Worm (Caenorhabditis elegans) whole organism, young adult: Measurements from ENCODE around the gene acr-2.

Experiments
- B0019.2 ChIP-seq: fragments of 200-800 bp; sonication (Bioruptor generic); conservative IDR thresholded peaks from 2 replicates; pipeline ENCODE4 v1.3.6; 2022; ENCODE audit warnings: missing genetic modification reagents, missing genetic modification characterization, missing compliant biosample characterization
- B0261.1 ChIP-seq: sonication (generic microtip); optimal IDR thresholded peaks from 2 replicates; lab custom pipeline; 2016; ENCODE audit warnings: mild to moderate bottlenecking, missing genetic modification characterization, moderate library complexity, missing compliant biosample characterization
- D2030.7 ChIP-seq: fragments of 200-800 bp; sonication (Bioruptor generic); IDR thresholded peaks from 2 replicates; pipeline ENCODE4 v1.3.6; 2022; ENCODE audit warnings: missing genetic modification reagents, missing genetic modification characterization, missing compliant biosample characterization
- F23B12.7 ChIP-seq: sonication (generic microtip); optimal IDR thresholded peaks from 2 replicates; lab custom pipeline; 2017; ENCODE audit warnings: missing genetic modification characterization, mild to moderate bottlenecking, missing compliant biosample characterization, antibody characterized with exemption, moderate library complexity; ENCODE audit not compliant: insufficient read depth
- F37B4.10 ChIP-seq: fragments of 200-800 bp; sonication (Bioruptor generic); IDR thresholded peaks from 2 replicates; pipeline ENCODE4 v1.3.6; 2022; ENCODE audit warnings: missing genetic modification characterization, missing compliant biosample characterization
- F39B2.1 ChIP-seq: fragments of 200-800 bp; sonication (Bioruptor generic); IDR thresholded peaks from 2 replicates; pipeline ENCODE4 v1.3.6; 2022; ENCODE audit warnings: missing genetic modification reagents, missing genetic modification characterization, missing compliant biosample characterization
- K11D2.4 ChIP-seq: fragments of 200-800 bp; sonication (Bioruptor generic); IDR thresholded peaks from 2 replicates; pipeline ENCODE4 v1.3.6; 2022; ENCODE audit warnings: missing genetic modification reagents, missing genetic modification characterization, missing compliant biosample characterization
- K12H6.12 ChIP-seq: fragments of 200-800 bp; sonication (Bioruptor generic); optimal IDR thresholded peaks from 2 replicates; lab custom pipeline; 2018; ENCODE audit warnings: mild to moderate bottlenecking, missing genetic modification characterization, missing compliant biosample characterization
- Y53F4B.3 ChIP-seq: fragments of 200-800 bp; sonication (Bioruptor generic); IDR thresholded peaks from 2 replicates; pipeline ENCODE4 v1.3.6; 2022; ENCODE audit warnings: missing genetic modification reagents, missing genetic modification characterization, missing compliant biosample characterization
- ZK185.1 ChIP-seq: sonication (generic microtip); optimal IDR thresholded peaks from 2 replicates; lab custom pipeline; 2016; ENCODE audit warnings: mild to moderate bottlenecking, missing genetic modification characterization, missing compliant biosample characterization; ENCODE audit not compliant: poor library complexity, severe bottlenecking
- attf-5 ChIP-seq: fragments of 200-800 bp; sonication (Bioruptor generic); optimal IDR thresholded peaks from 2 replicates; lab custom pipeline; 2018; ENCODE audit warnings: mild to moderate bottlenecking, missing genetic modification characterization, missing compliant biosample characterization
- cebp-2 ChIP-seq: fragments of 200-800 bp; sonication (Bioruptor generic); IDR thresholded peaks from 2 replicates; pipeline ENCODE4 v1.3.6; 2022; ENCODE audit warnings: missing genetic modification characterization, missing compliant biosample characterization
- chd-7 ChIP-seq: sonication (generic microtip); optimal IDR thresholded peaks from 2 replicates; lab custom pipeline; 2016; ENCODE audit warnings: mild to moderate bottlenecking, missing genetic modification characterization, moderate library complexity, missing compliant biosample characterization
- dpff-1 ChIP-seq: sonication (generic microtip); optimal IDR thresholded peaks from 2 replicates; lab custom pipeline; 2017; ENCODE audit warnings: mild to moderate bottlenecking, missing genetic modification characterization, missing compliant biosample characterization
- egrh-3 ChIP-seq: fragments of 200-800 bp; sonication (Bioruptor generic); IDR thresholded peaks from 2 replicates; pipeline ENCODE4 v1.3.6; 2022; ENCODE audit warnings: missing genetic modification reagents, missing genetic modification characterization, missing compliant biosample characterization
- gei-17 ChIP-seq: fragments of 200-800 bp; sonication (Bioruptor generic); optimal IDR thresholded peaks from 2 replicates; lab custom pipeline; 2018; ENCODE audit warnings: mild to moderate bottlenecking, missing genetic modification characterization, missing compliant biosample characterization
- him-1 ChIP-seq: sonication (generic microtip); optimal IDR thresholded peaks from 2 replicates; lab custom pipeline; 2016; ENCODE audit warnings: missing genotype, missing genetic modification reagents, missing genetic modification characterization, missing compliant biosample characterization
- hlh-12 ChIP-seq: sonication (generic microtip); optimal IDR thresholded peaks from 2 replicates; lab custom pipeline; 2016; ENCODE audit warnings: missing genetic modification characterization, missing compliant biosample characterization
- hmg-1.2 ChIP-seq: fragments of 200-800 bp; sonication (Bioruptor generic); IDR thresholded peaks from 2 replicates; pipeline ENCODE4 v1.3.6; 2022; ENCODE audit warnings: missing genetic modification reagents, missing genetic modification characterization, missing compliant biosample characterization
- hmg-20 ChIP-seq: fragments of 200-800 bp; sonication (Bioruptor generic); IDR thresholded peaks from 2 replicates; pipeline ENCODE4 v1.3.6; 2022; ENCODE audit warnings: missing genetic modification reagents, missing genetic modification characterization, missing compliant biosample characterization
- let-607 ChIP-seq, 2 experiments: fragments of 200-800 bp in 1 of 2; sonication (Bioruptor generic) in 1 of 2; sonication (generic microtip) in 1 of 2; optimal IDR thresholded peaks; 2 replicates each; lab custom pipeline; 2016 to 2018; ENCODE audit warnings: mild to moderate bottlenecking in 2 of 2, missing compliant biosample characterization in 2 of 2, missing genetic modification characterization in 2 of 2, moderate library complexity in 2 of 2, missing genotype in 1 of 2
- lin-26 ChIP-seq: fragments of 200-800 bp; sonication (Bioruptor generic); IDR thresholded peaks from 2 replicates; pipeline ENCODE4 v1.3.6; 2022; ENCODE audit warnings: missing genetic modification reagents, missing genetic modification characterization, missing compliant biosample characterization
- lin-35 ChIP-seq, 3 experiments: fragments of 150-350 bp in 2 of 3; sonication (generic microtip) in 1 of 3; optimal IDR thresholded peaks; 2 replicates each; lab custom pipeline; 2014 to 2018; ENCODE audit warnings: missing biosample characterization in 3 of 3, missing genetic modification characterization in 3 of 3, missing genetic modification reagents in 3 of 3
- lin-40 ChIP-seq: sonication (generic microtip); optimal IDR thresholded peaks from 2 replicates; lab custom pipeline; 2016; ENCODE audit warnings: missing genetic modification characterization, mild to moderate bottlenecking, missing compliant biosample characterization, missing genotype, missing genetic modification reagents
- mcd-1 ChIP-seq: fragments of 200-800 bp; sonication (Bioruptor generic); IDR thresholded peaks from 2 replicates; pipeline ENCODE4 v1.3.6; 2022; ENCODE audit warnings: missing genetic modification reagents, missing genetic modification characterization, missing compliant biosample characterization
- mes-4 ChIP-seq: sonication (generic microtip); optimal IDR thresholded peaks from 2 replicates; lab custom pipeline; 2016; ENCODE audit warnings: missing genotype, missing genetic modification characterization, missing compliant biosample characterization
- nfya-1 ChIP-seq: sonication (generic microtip); optimal IDR thresholded peaks from 2 replicates; lab custom pipeline; 2017; ENCODE audit warnings: antibody characterized with exemption, missing compliant biosample characterization, missing genetic modification characterization, borderline replicate concordance; ENCODE audit not compliant: insufficient read depth
- nfyb-1 ChIP-seq: fragments of 200-800 bp; sonication (Bioruptor generic); IDR thresholded peaks from 2 replicates; pipeline ENCODE4 v1.3.6; 2022; ENCODE audit warnings: missing genetic modification reagents, missing genetic modification characterization, missing compliant biosample characterization
- nhr-179 ChIP-seq: sonication (generic microtip); optimal IDR thresholded peaks from 2 replicates; lab custom pipeline; 2016; ENCODE audit warnings: mild to moderate bottlenecking, missing genetic modification characterization, missing compliant biosample characterization
- nhr-90 ChIP-seq: sonication (generic microtip); optimal IDR thresholded peaks from 2 replicates; lab custom pipeline; 2016; ENCODE audit warnings: missing genotype, mild to moderate bottlenecking, missing genetic modification characterization, missing compliant biosample characterization
- pha-4 ChIP-seq: fragments of 150-350 bp; sonication (generic microtip); optimal IDR thresholded peaks from 2 replicates; lab custom pipeline; 2014; ENCODE audit warnings: missing biosample characterization, missing genetic modification reagents, missing genetic modification characterization
- rec-8 ChIP-seq, 2 experiments: sonication (generic microtip); optimal IDR thresholded peaks; 2 replicates each; lab custom pipeline; 2016; ENCODE audit warnings: mild to moderate bottlenecking in 2 of 2, missing genetic modification characterization in 2 of 2, missing genetic modification reagents in 2 of 2, missing genotype in 2 of 2, missing biosample characterization in 1 of 2, missing compliant biosample characterization in 1 of 2, moderate library complexity in 1 of 2
- repo-1 ChIP-seq: sonication (generic microtip); optimal IDR thresholded peaks from 2 replicates; lab custom pipeline; 2017; ENCODE audit warnings: mild to moderate bottlenecking, missing genetic modification characterization, missing compliant biosample characterization
- snpc-1.3 ChIP-seq: sonication (generic microtip); optimal IDR thresholded peaks from 2 replicates; lab custom pipeline; 2017; ENCODE audit warnings: missing genetic modification characterization, mild to moderate bottlenecking, missing compliant biosample characterization, antibody characterized with exemption, moderate library complexity, missing genotype, missing genetic modification reagents; ENCODE audit not compliant: insufficient read depth
- somi-1 ChIP-seq: fragments of 200-800 bp; sonication (Bioruptor generic); optimal IDR thresholded peaks from 2 replicates; lab custom pipeline; 2018; ENCODE audit warnings: mild to moderate bottlenecking, missing genetic modification characterization, missing compliant biosample characterization
- sptf-2 ChIP-seq: fragments of 200-800 bp; sonication (Bioruptor generic); optimal IDR thresholded peaks from 2 replicates; lab custom pipeline; 2018; ENCODE audit warnings: mild to moderate bottlenecking, missing genetic modification characterization, missing compliant biosample characterization
- tlf-1 ChIP-seq: fragments of 200-800 bp; sonication (Bioruptor generic); optimal IDR thresholded peaks from 2 replicates; lab custom pipeline; 2018; ENCODE audit warnings: mild to moderate bottlenecking, missing genetic modification characterization, missing compliant biosample characterization
- unc-62 ChIP-seq: fragments of 150-350 bp; optimal IDR thresholded peaks from 2 replicates; lab custom pipeline; 2014; ENCODE audit warnings: missing biosample characterization, missing genetic modification reagents, missing genetic modification characterization
- xnd-1 ChIP-seq: sonication (generic microtip); optimal IDR thresholded peaks from 2 replicates; lab custom pipeline; 2016; ENCODE audit warnings: missing genotype, missing genetic modification reagents, missing genetic modification characterization, missing compliant biosample characterization
- zfh-2 ChIP-seq: fragments of 200-800 bp; sonication (Bioruptor generic); conservative IDR thresholded peaks from 2 replicates; pipeline ENCODE4 v1.3.6; 2022; ENCODE audit warnings: missing genetic modification reagents, missing genetic modification characterization, missing compliant biosample characterization
- ztf-22 ChIP-seq: fragments of 200-800 bp; sonication (Bioruptor generic); optimal IDR thresholded peaks from 2 replicates; lab custom pipeline; 2018; ENCODE audit warnings: mild to moderate bottlenecking, missing genetic modification characterization, moderate library complexity, missing compliant biosample characterization
- ztf-25 ChIP-seq: fragments of 200-800 bp; sonication (Bioruptor generic); IDR thresholded peaks from 2 replicates; pipeline ENCODE4 v1.3.6; 2022; ENCODE audit warnings: missing genetic modification reagents, missing genetic modification characterization, missing compliant biosample characterization
- ztf-26 ChIP-seq: sonication (generic microtip); optimal IDR thresholded peaks from 2 replicates; lab custom pipeline; 2017; ENCODE audit warnings: missing genetic modification characterization, missing compliant biosample characterization
- ztf-28 ChIP-seq: fragments of 200-800 bp; sonication (Bioruptor generic); IDR thresholded peaks from 2 replicates; pipeline ENCODE4 v1.3.6; 2022; ENCODE audit warnings: missing genetic modification reagents, missing genetic modification characterization, missing compliant biosample characterization
- ztf-6 ChIP-seq: fragments of 200-800 bp; sonication (Bioruptor generic); IDR thresholded peaks from 2 replicates; pipeline ENCODE4 v1.3.6; 2022; ENCODE audit warnings: missing genetic modification reagents, missing genetic modification characterization, missing compliant biosample characterization

acr-2 gene

ce11 chrX:6747906-6748356, 45.6 kb downstream of the acr-2 start (continued):
- 0 out of 2 replicates have a peak, but pooled peaks have one; percentile 13 for TF ChIP-seq lin-26
- peak; percentile 77 for TF ChIP-seq unc-62 (GFP tag; lab: Kevin White, UChicago)
- TF ChIP-seq pha-4 (tag; lab: Kevin White, UChicago), result peak; percentile 17
- peak; percentile 7 for TF ChIP-seq ztf-26
- 0 out of 2 replicates have a peak, but pooled peaks have one; percentile 16 for TF ChIP-seq K11D2.4
- no peak for TF ChIP-seq him-1 (tag; lab: Kevin White, UChicago)
- TF ChIP-seq K12H6.12 (tag; lab: Kevin White, UChicago), result peak; percentile 3
- peak; percentile 61 for TF ChIP-seq lin-40
- TF ChIP-seq let-607 (tag; optimal IDR thresholded peaks at IDR 0.05; lab: Kevin White, UChicago), result peak; percentile 73 to 75
- peak; percentile 28 for TF ChIP-seq tlf-1
- TF ChIP-seq chd-7, result peak; percentile 56
- peak; percentile 38 for TF ChIP-seq nhr-90 (tag; lab: Kevin White, UChicago)
- TF ChIP-seq xnd-1 (tag; lab: Kevin White, UChicago), result no peak
- peak; percentile 42 for TF ChIP-seq ZK185.1 (tag; lab: Kevin White, UChicago)
- peak; percentile 68 for TF ChIP-seq zfh-2
- no peak for TF ChIP-seq mes-4
- peak; percentile 52 for TF ChIP-seq attf-5
- TF ChIP-seq sptf-2 (GFP tag; lab: Kevin White, UChicago), result no peak
- TF ChIP-seq ztf-22 (GFP tag; lab: Kevin White, UChicago), result peak; percentile 48
- TF ChIP-seq gei-17 (GFP tag; lab: Kevin White, UChicago), result no peak
- TF ChIP-seq somi-1, result no peak

DNA sequence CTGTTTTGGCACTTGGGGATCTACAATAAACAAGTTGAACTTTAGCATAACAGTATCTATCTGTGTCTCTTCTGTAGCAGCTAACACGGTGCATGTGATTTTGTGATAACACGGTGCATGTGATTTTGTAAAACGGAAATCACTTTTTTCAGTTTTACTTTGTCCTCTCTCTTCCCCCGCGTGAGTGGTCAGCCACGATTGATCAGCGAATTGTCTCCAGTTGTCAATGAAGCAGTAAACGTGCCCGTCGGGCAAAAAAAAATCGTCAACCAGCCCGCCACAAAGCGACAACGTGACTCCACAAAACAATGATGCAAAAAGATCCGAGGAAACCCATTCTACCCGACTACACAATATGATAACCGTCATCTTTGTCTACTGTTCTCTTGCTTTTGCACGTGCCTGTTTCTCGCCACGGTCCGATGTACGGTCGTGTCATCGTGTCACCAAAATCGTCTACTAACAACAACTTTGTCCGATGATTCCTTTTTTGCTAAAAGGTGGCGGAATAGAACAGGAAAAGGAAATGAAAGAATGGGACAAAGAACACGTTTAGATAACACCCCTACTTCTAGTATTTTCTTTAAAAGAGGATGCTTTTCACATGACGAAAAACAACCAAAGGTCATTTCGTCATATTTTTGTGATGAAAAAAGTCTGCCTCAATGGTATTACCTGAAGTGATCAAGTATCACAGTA, 46.9 kb downstream of the acr-2 start:
- TF ChIP-seq F37B4.10, result no peak
- no peak for TF ChIP-seq B0261.1 (tag; lab: Kevin White, UChicago)
- TF ChIP-seq B0019.2, result no peak
- TF ChIP-seq D2030.7, result no peak
- TF ChIP-seq sptf-2 (GFP tag; lab: Kevin White, UChicago), result no peak
- TF ChIP-seq repo-1 (tag; lab: Kevin White, UChicago), result peak; percentile 65
- TF ChIP-seq K12H6.12 (tag; lab: Kevin White, UChicago), result peak; percentile 8
- TF ChIP-seq dpff-1 (tag; lab: Kevin White, UChicago), result no peak
- TF ChIP-seq chd-7, result peak; percentile 90
- TF ChIP-seq mcd-1 (GFP tag; lab: Robert Waterston, UW), result peak; percentile 40; the same call in 1 of the 2 replicates
- no peak for TF ChIP-seq nhr-179
- no peak for TF ChIP-seq xnd-1 (tag; lab: Kevin White, UChicago)
- TF ChIP-seq ZK185.1 (tag; lab: Kevin White, UChicago), result no peak
- peak; percentile 78 for TF ChIP-seq tlf-1
- peak; percentile 89 for TF ChIP-seq ztf-26
- TF ChIP-seq Y53F4B.3 (GFP tag; lab: Robert Waterston, UW), result no peak
- TF ChIP-seq snpc-1.3 (tag; lab: Kevin White, UChicago), result no peak
- no peak for TF ChIP-seq nfya-1 (tag; lab: Kevin White, UChicago)
- peak; percentile 88 for TF ChIP-seq nfyb-1 (GFP tag; lab: Robert Waterston, UW)
- TF ChIP-seq ztf-6 (GFP tag; lab: Robert Waterston, UW), result no peak
- TF ChIP-seq rec-8 (tag; optimal IDR thresholded peaks at IDR 0.05; lab: Kevin White, UChicago), result no peak
- no peak; the same call in 1 of the 2 replicates for TF ChIP-seq hmg-1.2
- TF ChIP-seq ztf-28 (GFP tag; lab: Robert Waterston, UW), result no peak
- TF ChIP-seq cebp-2, result no peak
- TF ChIP-seq egrh-3 (GFP tag; lab: Robert Waterston, UW), result no peak
- TF ChIP-seq hmg-20, result 0 out of 2 replicates have a peak, but pooled peaks have one; percentile 15
- no peak for TF ChIP-seq F23B12.7 (tag; lab: Kevin White, UChicago)
- no peak for TF ChIP-seq mes-4
- no peak for TF ChIP-seq hlh-12 (tag; lab: Kevin White, UChicago)
- TF ChIP-seq ztf-25 (GFP tag; lab: Robert Waterston, UW), result no peak
- TF ChIP-seq F39B2.1, result no peak
- TF ChIP-seq lin-35 (GFP tag; optimal IDR thresholded peaks at IDR 0.05; lab: Kevin White, UChicago), result peak in 1 of 3 experiments; percentile 41
